Worm (Caenorhabditis elegans): ENCODE data around the gene lbp-8.

DNA sequence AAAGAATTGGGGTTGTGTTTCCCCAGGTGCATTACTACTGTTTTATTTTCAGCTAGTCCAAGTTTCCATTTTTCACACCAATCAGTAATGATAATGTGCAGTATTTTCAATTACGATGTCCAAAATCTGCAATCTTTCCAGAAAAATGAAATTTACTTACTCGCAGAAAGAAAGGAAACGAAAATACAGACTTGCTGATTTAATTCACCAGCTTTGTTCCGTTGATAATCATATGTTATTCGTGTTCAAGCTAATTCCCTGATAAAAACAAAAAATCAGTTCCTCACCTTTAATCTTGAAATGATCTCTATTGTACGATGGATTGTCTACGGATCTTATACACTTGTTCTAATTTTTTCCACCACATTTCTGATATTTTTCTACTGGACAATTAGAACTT, 33.3 kb downstream of the lbp-8 start, which contains the start of gene srxa-11:
- TF ChIP-seq B0261.1 (tag; optimal IDR thresholded peaks at IDR 0.05) (no peak), tbp1 (GFP tag; optimal IDR thresholded peaks at IDR 0.05) (no peak)
